Fruit fly (Drosophila melanogaster) whole organism, pupa: Measurements from ENCODE around the gene CG42232.

Experiments
- CG17806 ChIP-seq: fragments of 200-800 bp; sonication (Bioruptor generic); optimal IDR thresholded peaks from 2 replicates; lab custom pipeline; 2018; ENCODE audit warnings: missing biosample characterization, mild to moderate bottlenecking, missing genetic modification characterization, moderate library complexity
- CG32121 ChIP-seq: fragments of 200-800 bp; sonication (Bioruptor generic); IDR thresholded peaks from 2 replicates; pipeline ENCODE4 v1.3.6; 2022; ENCODE audit warnings: missing biosample characterization, missing genetic modification characterization
- CG34367 ChIP-seq: fragments of 200-800 bp; sonication (Bioruptor generic); optimal IDR thresholded peaks from 2 replicates; lab custom pipeline; 2018; ENCODE audit warnings: missing biosample characterization, mild to moderate bottlenecking, missing genetic modification characterization
- D1 ChIP-seq: fragments of 200-800 bp; sonication (Bioruptor generic); optimal IDR thresholded peaks from 2 replicates; lab custom pipeline; 2018; ENCODE audit warnings: missing biosample characterization, mild to moderate bottlenecking, missing genetic modification characterization, moderate library complexity
- EcR ChIP-seq: fragments of 200-800 bp; sonication (Bioruptor generic); optimal IDR thresholded peaks from 3 replicates; lab custom pipeline; 2019; ENCODE audit warnings: missing biosample characterization, missing genetic modification characterization, mild to moderate bottlenecking, moderate library complexity, missing genetic modification reagents
- Ets98B ChIP-seq: fragments of 200-800 bp; sonication (Bioruptor generic); IDR thresholded peaks from 2 replicates; pipeline ENCODE4 v1.3.6; 2022; ENCODE audit warnings: missing biosample characterization, missing genetic modification characterization
- Snoo ChIP-seq: fragments of 200-800 bp; sonication (Bioruptor generic); optimal IDR thresholded peaks from 3 replicates; lab custom pipeline; 2017; ENCODE audit warnings: missing biosample characterization, mild to moderate bottlenecking, missing genetic modification characterization, inconsistent platforms
- fd96Ca ChIP-seq: fragments of 200-800 bp; sonication (Bioruptor generic); IDR thresholded peaks from 3 replicates; pipeline ENCODE4 v1.3.6; 2022; ENCODE audit warnings: missing biosample characterization, missing genetic modification characterization
- gl ChIP-seq: fragments of 200-800 bp; sonication (Bioruptor generic); optimal IDR thresholded peaks from 2 replicates; lab custom pipeline; 2018; ENCODE audit warnings: missing biosample characterization, mild to moderate bottlenecking, missing genetic modification characterization

- TF ChIP-seq CG17806 (tag; lab: Kevin White, UChicago) (no peak), Snoo (peak; percentile 1), gl (tag; lab: Kevin White, UChicago) (no peak), EcR (no peak), fd96Ca (GFP tag; lab: Robert Waterston, UW) (no peak), Ets98B (GFP tag; lab: Robert Waterston, UW) (no peak; the same call in 1 of the 2 replicates), D1 (no peak), CG32121 (GFP tag; lab: Robert Waterston, UW) (no peak), CG34367 (tag; lab: Kevin White, UChicago) (no peak)
Observed at dm6 chr3R:16431707-16432106, 37.8 kb downstream of the CG42232 start.
